Worm (Caenorhabditis elegans): Measurements from ENCODE around the gene ZK822.10.
A peak's percentile ranks its signal among the peaks of the same experiment; 100 is the strongest.

Gene ZK822.10

DNA sequence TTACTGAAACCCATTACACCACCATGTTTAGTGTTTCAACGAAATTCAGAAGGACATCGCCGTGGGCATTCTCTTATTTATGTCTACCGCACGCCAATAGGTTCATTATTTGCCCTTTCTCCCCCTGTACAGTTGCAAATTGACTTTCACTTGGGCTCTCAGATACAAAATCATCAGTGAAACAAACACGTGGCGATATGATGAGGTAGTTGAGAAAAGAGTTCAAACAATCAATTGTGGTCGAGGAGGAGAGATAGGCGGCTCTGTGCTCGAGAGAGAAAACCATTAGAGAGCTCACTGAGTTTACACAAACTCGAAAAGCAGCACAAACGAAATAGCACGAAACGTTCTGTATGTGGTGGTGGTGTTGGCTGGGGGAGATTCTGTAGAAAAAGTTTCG is 40.1 kb downstream of the ZK822.10 start:
- TF ChIP-seq egl-27 (tag; optimal IDR thresholded peaks at IDR 0.05), result no peak
- TF ChIP-seq nhr-12 (tag; optimal IDR thresholded peaks at IDR 0.05), result no peak
- no peak for TF ChIP-seq sem-4 (tag; optimal IDR thresholded peaks at IDR 0.05)
- TF ChIP-seq fos-1 (tag; optimal IDR thresholded peaks at IDR 0.05), result no peak
- TF ChIP-seq mdl-1 (tag; optimal IDR thresholded peaks at IDR 0.05), result peak in 1 of 2 experiments; percentile 57
- no peak for TF ChIP-seq ztf-11 (tag; optimal IDR thresholded peaks at IDR 0.05)
- no peak for TF ChIP-seq unc-39 (tag; optimal IDR thresholded peaks at IDR 0.05)
- no peak for TF ChIP-seq nhr-11 (tag; optimal IDR thresholded peaks at IDR 0.05)
- TF ChIP-seq sma-9 (GFP tag; optimal IDR thresholded peaks at IDR 0.05), result peak; percentile 45
- no peak for TF ChIP-seq sma-9 (tag; optimal IDR thresholded peaks at IDR 0.05)
- TF ChIP-seq nhr-10 (tag; optimal IDR thresholded peaks at IDR 0.05), result no peak
- no peak for TF ChIP-seq Y55F3AM.14 (GFP tag; optimal IDR thresholded peaks at IDR 0.05)
- no peak for TF ChIP-seq ceh-82 (tag; optimal IDR thresholded peaks at IDR 0.05)
- TF ChIP-seq crh-2 (tag; optimal IDR thresholded peaks at IDR 0.05), result peak; percentile 30
- TF ChIP-seq nhr-237 (tag; optimal IDR thresholded peaks at IDR 0.05), result no peak
- TF ChIP-seq alr-1 (tag; optimal IDR thresholded peaks at IDR 0.05), result no peak
- no peak for TF ChIP-seq nhr-23 (tag; optimal IDR thresholded peaks at IDR 0.05)
- TF ChIP-seq nhr-25 (tag; optimal IDR thresholded peaks at IDR 0.05), result no peak
- no peak for TF ChIP-seq nhr-77 (tag; optimal IDR thresholded peaks at IDR 0.05)
- TF ChIP-seq nhr-21 (tag; optimal IDR thresholded peaks at IDR 0.05), result no peak
- TF ChIP-seq elt-3 (tag; optimal IDR thresholded peaks at IDR 0.05), result no peak
- no peak for TF ChIP-seq skn-1 (tag; optimal IDR thresholded peaks at IDR 0.05)
- TF ChIP-seq unc-55 (GFP tag; optimal IDR thresholded peaks at IDR 0.05), result no peak
- no peak for TF ChIP-seq lsy-2 (tag; optimal IDR thresholded peaks at IDR 0.05)
- TF ChIP-seq dmd-4 (tag; optimal IDR thresholded peaks at IDR 0.05), result no peak
- no peak for TF ChIP-seq zag-1 (tag; optimal IDR thresholded peaks at IDR 0.05)
- no peak for TF ChIP-seq lin-13 (GFP tag; optimal IDR thresholded peaks at IDR 0.05)
- TF ChIP-seq aly-2 (tag; optimal IDR thresholded peaks at IDR 0.05), result no peak
- no peak for TF ChIP-seq lin-39 (tag; optimal IDR thresholded peaks at IDR 0.05)
- no peak for TF ChIP-seq ZK546.5 (tag; optimal IDR thresholded peaks at IDR 0.05)
- peak; percentile 45 for TF ChIP-seq F13H6.1 (tag; optimal IDR thresholded peaks at IDR 0.05)
- TF ChIP-seq gmeb-1 (tag; optimal IDR thresholded peaks at IDR 0.05), result no peak
- no peak for TF ChIP-seq mbf-1 (tag; optimal IDR thresholded peaks at IDR 0.05)
- no peak for TF ChIP-seq lin-11 (tag; optimal IDR thresholded peaks at IDR 0.05)
- no peak for TF ChIP-seq snpc-4 (tag; optimal IDR thresholded peaks at IDR 0.05)
- TF ChIP-seq R02D3.7 (tag; optimal IDR thresholded peaks at IDR 0.05), result no peak
- TF ChIP-seq nhr-6 (tag; optimal IDR thresholded peaks at IDR 0.05), result peak; percentile 17
- TF ChIP-seq ztf-1 (GFP tag; conservative IDR thresholded peaks at IDR 0.05), result no peak
- TF ChIP-seq ztf-4 (tag; optimal IDR thresholded peaks at IDR 0.05), result no peak
- no peak for TF ChIP-seq ceh-16 (tag; optimal IDR thresholded peaks at IDR 0.05)
- no peak for TF ChIP-seq elt-1 (tag; optimal IDR thresholded peaks at IDR 0.05)
- peak; percentile 24 for TF ChIP-seq C34F6.9 (tag; optimal IDR thresholded peaks at IDR 0.05)
- TF ChIP-seq unc-62 (GFP tag; optimal IDR thresholded peaks at IDR 0.05), result no peak
- no peak for TF ChIP-seq peb-1 (tag; optimal IDR thresholded peaks at IDR 0.05)
- peak; percentile 69 for TF ChIP-seq nhr-129 (tag; optimal IDR thresholded peaks at IDR 0.05)
- TF ChIP-seq mab-5 (tag; optimal IDR thresholded peaks at IDR 0.05), result no peak
- TF ChIP-seq sma-3 (GFP tag; optimal IDR thresholded peaks at IDR 0.05), result no peak
- TF ChIP-seq blmp-1 (tag; optimal IDR thresholded peaks at IDR 0.05; ENCODE audit: insufficient read depth), result no peak
- no peak for TF ChIP-seq ama-1 (optimal IDR thresholded peaks at IDR 0.05)

DNA sequence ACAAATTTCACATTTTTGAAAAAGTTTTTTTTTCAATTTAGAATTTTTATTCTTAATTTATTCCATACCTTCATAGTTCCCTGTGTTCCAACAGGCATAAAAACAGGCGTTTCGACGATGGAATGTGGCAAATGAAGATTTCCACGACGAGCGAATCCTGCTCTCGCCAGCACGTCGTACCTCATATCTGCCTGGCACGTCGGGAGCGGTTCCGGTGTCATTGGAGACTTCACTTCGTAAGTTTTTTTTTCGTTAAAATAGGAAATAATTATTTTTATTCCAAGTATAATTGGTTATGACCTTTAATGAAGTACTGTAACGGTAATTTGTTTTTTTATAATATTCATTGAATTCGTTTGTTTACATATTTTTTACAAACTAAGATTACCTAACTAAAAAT is 42.6 kb downstream of the ZK822.10 start, which contains the start of gene tgt-1:
Gene tgt-1 (minus strand): TSS at position 232 of the 400 bp plus-strand sequence.
- TF ChIP-seq nhr-25 (tag; optimal IDR thresholded peaks at IDR 0.05) (peak; percentile 9), lin-11 (tag; optimal IDR thresholded peaks at IDR 0.05) (no peak)
